Worm (Caenorhabditis elegans): Measurements from ENCODE around the gene Y43E12A.2.
A peak's percentile ranks its signal among the peaks of the same experiment; 100 is the strongest.

DNA sequence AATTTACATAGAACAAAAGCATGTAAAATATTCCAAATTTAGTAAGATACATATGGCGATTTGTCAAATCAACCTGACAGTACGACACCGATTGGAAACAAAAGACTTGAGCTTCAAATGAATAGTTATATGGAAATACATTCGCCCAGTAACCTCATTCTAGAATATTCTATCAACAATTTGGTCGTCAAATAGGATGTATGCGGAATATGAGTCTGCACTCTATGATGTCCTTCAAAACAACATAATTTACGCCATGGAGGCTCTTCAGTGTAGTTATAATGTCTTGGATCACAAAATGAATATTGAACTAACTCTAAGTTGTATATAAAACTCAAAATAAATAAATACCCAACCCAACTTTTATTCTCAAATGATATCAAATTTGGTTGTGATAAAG lies 44.8 kb downstream of the Y43E12A.2 start:
- TF ChIP-seq ceh-82 (tag; optimal IDR thresholded peaks at IDR 0.05) (no peak), lin-15B (tag; optimal IDR thresholded peaks at IDR 0.05) (peak; percentile 31)
